Worm (Caenorhabditis elegans) whole organism, L2 larva: ENCODE results near the gene F57B9.3.
A peak's percentile ranks its signal among the peaks of the same experiment; 100 is the strongest.

Experiments
- C34F6.9 ChIP-seq: fragments of 150-350 bp; optimal IDR thresholded peaks from 2 replicates; lab custom pipeline; 2014; ENCODE audit warnings: missing biosample characterization, missing genetic modification characterization
- F13H6.1 ChIP-seq: sonication (generic microtip); optimal IDR thresholded peaks from 2 replicates; lab custom pipeline; 2016; ENCODE audit warnings: missing genetic modification characterization, missing compliant biosample characterization
- R02D3.7 ChIP-seq: fragments of 150-350 bp; optimal IDR thresholded peaks from 2 replicates; lab custom pipeline; 2014; ENCODE audit warnings: missing biosample characterization, missing genetic modification characterization
- Y55F3AM.14 ChIP-seq: fragments of 200-800 bp; sonication (Bioruptor generic); optimal IDR thresholded peaks from 2 replicates; lab custom pipeline; 2018; ENCODE audit warnings: mild to moderate bottlenecking, missing genetic modification characterization, missing compliant biosample characterization
- ZK546.5 ChIP-seq: sonication (generic microtip); optimal IDR thresholded peaks from 2 replicates; lab custom pipeline; 2017; ENCODE audit warnings: missing biosample characterization, missing genetic modification characterization
- alr-1 ChIP-seq: fragments of 150-350 bp; optimal IDR thresholded peaks from 2 replicates; lab custom pipeline; 2014; ENCODE audit warnings: missing biosample characterization, missing genetic modification characterization
- aly-2 ChIP-seq: fragments of 150-350 bp; optimal IDR thresholded peaks from 2 replicates; lab custom pipeline; 2014; ENCODE audit warnings: missing biosample characterization, missing genetic modification characterization
- ama-1 ChIP-seq: fragments of 150-350 bp; optimal IDR thresholded peaks from 2 replicates; lab custom pipeline; 2018; ENCODE audit warnings: inconsistent platforms
- blmp-1 ChIP-seq: sonication (generic microtip); optimal IDR thresholded peaks from 2 replicates; lab custom pipeline; 2017; ENCODE audit warnings: missing genetic modification characterization, mild to moderate bottlenecking, missing compliant biosample characterization, antibody characterized with exemption, moderate library complexity; ENCODE audit not compliant: insufficient read depth
- ceh-16 ChIP-seq: fragments of 150-350 bp; optimal IDR thresholded peaks from 2 replicates; lab custom pipeline; 2014; ENCODE audit warnings: missing biosample characterization, missing genetic modification characterization
- ceh-82 ChIP-seq: fragments of 150-350 bp; optimal IDR thresholded peaks from 2 replicates; lab custom pipeline; 2014; ENCODE audit warnings: missing biosample characterization, missing genetic modification characterization
- crh-2 ChIP-seq: sonication (generic microtip); optimal IDR thresholded peaks from 2 replicates; lab custom pipeline; 2017; ENCODE audit warnings: missing biosample characterization, missing genetic modification characterization
- dmd-4 ChIP-seq: sonication (generic microtip); optimal IDR thresholded peaks from 2 replicates; lab custom pipeline; 2017; ENCODE audit warnings: missing biosample characterization, missing genetic modification characterization
- egl-27 ChIP-seq: sonication (generic microtip); optimal IDR thresholded peaks from 3 replicates; lab custom pipeline; 2017; ENCODE audit warnings: missing biosample characterization, missing genetic modification reagents, missing genetic modification characterization
- elt-1 ChIP-seq: fragments of 150-350 bp; optimal IDR thresholded peaks from 2 replicates; lab custom pipeline; 2014; ENCODE audit warnings: missing biosample characterization, missing genetic modification characterization
- elt-3 ChIP-seq: sonication (generic microtip); optimal IDR thresholded peaks from 2 replicates; lab custom pipeline; 2017; ENCODE audit warnings: missing biosample characterization, missing genetic modification characterization
- fos-1 ChIP-seq: fragments of 150-350 bp; optimal IDR thresholded peaks from 2 replicates; lab custom pipeline; 2014; ENCODE audit warnings: missing biosample characterization, missing genetic modification characterization
- gmeb-1 ChIP-seq: fragments of 150-350 bp; optimal IDR thresholded peaks from 2 replicates; lab custom pipeline; 2014; ENCODE audit warnings: missing biosample characterization, missing genetic modification characterization
- lin-11 ChIP-seq: fragments of 150-350 bp; sonication (generic microtip); optimal IDR thresholded peaks from 2 replicates; lab custom pipeline; 2014; ENCODE audit warnings: missing biosample characterization, missing genetic modification characterization, inconsistent platforms, mixed read lengths
- lin-13 ChIP-seq: fragments of 150-350 bp; optimal IDR thresholded peaks from 2 replicates; lab custom pipeline; 2014; ENCODE audit warnings: missing biosample characterization, missing genetic modification reagents, missing genetic modification characterization
- lin-39 ChIP-seq: fragments of 150-350 bp; optimal IDR thresholded peaks from 2 replicates; lab custom pipeline; 2014; ENCODE audit warnings: missing biosample characterization, missing genetic modification reagents, missing genetic modification characterization
- lsy-2 ChIP-seq, 2 experiments: fragments of 150-350 bp in 1 of 2; sonication (generic microtip) in 1 of 2; optimal IDR thresholded peaks; 2 replicates each; lab custom pipeline; 2014 to 2017; ENCODE audit warnings: missing biosample characterization in 2 of 2, missing genetic modification characterization in 2 of 2
- mab-5 ChIP-seq: fragments of 150-350 bp; optimal IDR thresholded peaks from 2 replicates; lab custom pipeline; 2014; ENCODE audit warnings: missing biosample characterization, missing genetic modification characterization
- mbf-1 ChIP-seq: sonication (generic microtip); optimal IDR thresholded peaks from 2 replicates; lab custom pipeline; 2017; ENCODE audit warnings: missing biosample characterization, missing genetic modification characterization
- mdl-1 ChIP-seq, 2 experiments: fragments of 150-350 bp in 1 of 2; sonication (generic microtip) in 1 of 2; optimal IDR thresholded peaks; 2 replicates each; lab custom pipeline; 2017; ENCODE audit warnings: missing biosample characterization in 2 of 2, missing genetic modification characterization in 2 of 2
- nhr-10 ChIP-seq: sonication (generic microtip); optimal IDR thresholded peaks from 2 replicates; lab custom pipeline; 2017; ENCODE audit warnings: missing biosample characterization, missing genetic modification characterization
- nhr-11 ChIP-seq: fragments of 150-350 bp; optimal IDR thresholded peaks from 2 replicates; lab custom pipeline; 2014; ENCODE audit warnings: missing biosample characterization, missing genetic modification characterization
- nhr-12 ChIP-seq: fragments of 150-350 bp; optimal IDR thresholded peaks from 2 replicates; lab custom pipeline; 2014; ENCODE audit warnings: missing biosample characterization, missing genetic modification characterization
- nhr-129 ChIP-seq: fragments of 150-350 bp; optimal IDR thresholded peaks from 2 replicates; lab custom pipeline; 2014; ENCODE audit warnings: missing biosample characterization, missing genetic modification characterization
- nhr-21 ChIP-seq: fragments of 150-350 bp; optimal IDR thresholded peaks from 2 replicates; lab custom pipeline; 2014; ENCODE audit warnings: missing biosample characterization, missing genetic modification characterization
- nhr-23 ChIP-seq: fragments of 150-350 bp; optimal IDR thresholded peaks from 2 replicates; lab custom pipeline; 2014; ENCODE audit warnings: missing biosample characterization, missing genetic modification reagents, missing genetic modification characterization
- nhr-237 ChIP-seq: fragments of 150-350 bp; optimal IDR thresholded peaks from 2 replicates; lab custom pipeline; 2014; ENCODE audit warnings: missing biosample characterization, missing genetic modification characterization
- nhr-25 ChIP-seq: fragments of 150-350 bp; sonication (generic microtip); optimal IDR thresholded peaks from 3 replicates; lab custom pipeline; 2014; ENCODE audit warnings: missing biosample characterization, missing genetic modification characterization
- nhr-6 ChIP-seq: fragments of 150-350 bp; optimal IDR thresholded peaks from 2 replicates; lab custom pipeline; 2014; ENCODE audit warnings: missing biosample characterization, missing genetic modification characterization
- nhr-77 ChIP-seq: fragments of 150-350 bp; optimal IDR thresholded peaks from 2 replicates; lab custom pipeline; 2014; ENCODE audit warnings: missing biosample characterization, missing genetic modification characterization
- peb-1 ChIP-seq: fragments of 150-350 bp; optimal IDR thresholded peaks from 2 replicates; lab custom pipeline; 2014; ENCODE audit warnings: missing biosample characterization, missing genetic modification characterization
- sem-4 ChIP-seq: fragments of 150-350 bp; optimal IDR thresholded peaks from 2 replicates; lab custom pipeline; 2014; ENCODE audit warnings: missing biosample characterization, missing genetic modification reagents, missing genetic modification characterization
- skn-1 ChIP-seq: sonication (generic microtip); optimal IDR thresholded peaks from 2 replicates; lab custom pipeline; 2017; ENCODE audit warnings: missing biosample characterization, missing genetic modification characterization
- sma-3 ChIP-seq: sonication (generic microtip); optimal IDR thresholded peaks from 2 replicates; lab custom pipeline; 2016; ENCODE audit warnings: missing genetic modification reagents, missing genetic modification characterization, missing compliant biosample characterization
- sma-9 ChIP-seq, 2 experiments: fragments of 150-350 bp in 1 of 2; sonication (generic microtip) in 1 of 2; optimal IDR thresholded peaks; 2 replicates each; lab custom pipeline; 2014 to 2016; ENCODE audit warnings: missing genetic modification characterization in 2 of 2, mild to moderate bottlenecking in 1 of 2, missing biosample characterization in 1 of 2, missing compliant biosample characterization in 1 of 2, missing genetic modification reagents in 1 of 2, moderate library complexity in 1 of 2
- snpc-4 ChIP-seq: fragments of 150-350 bp; optimal IDR thresholded peaks from 2 replicates; lab custom pipeline; 2014; ENCODE audit warnings: missing biosample characterization, missing genetic modification characterization
- unc-39 ChIP-seq: fragments of 150-350 bp; optimal IDR thresholded peaks from 2 replicates; lab custom pipeline; 2014; ENCODE audit warnings: missing biosample characterization, missing genetic modification characterization
- unc-55 ChIP-seq: fragments of 150-350 bp; sonication (generic microtip); optimal IDR thresholded peaks from 3 replicates; lab custom pipeline; 2014; ENCODE audit warnings: missing biosample characterization, missing genetic modification reagents, missing genetic modification characterization
- unc-62 ChIP-seq: fragments of 150-350 bp; optimal IDR thresholded peaks from 2 replicates; lab custom pipeline; 2014; ENCODE audit warnings: missing biosample characterization, missing genetic modification reagents, missing genetic modification characterization
- zag-1 ChIP-seq: fragments of 150-350 bp; optimal IDR thresholded peaks from 2 replicates; lab custom pipeline; 2014; ENCODE audit warnings: missing biosample characterization, missing genetic modification characterization
- ztf-1 ChIP-seq: fragments of 200-800 bp; sonication (Bioruptor generic); conservative IDR thresholded peaks from 2 replicates; pipeline ENCODE4 v1.3.6; 2022; ENCODE audit warnings: missing genetic modification characterization, missing compliant biosample characterization
- ztf-11 ChIP-seq: sonication (generic microtip); optimal IDR thresholded peaks from 2 replicates; lab custom pipeline; 2017; ENCODE audit warnings: missing biosample characterization, missing genetic modification characterization
- ztf-4 ChIP-seq: fragments of 150-350 bp; optimal IDR thresholded peaks from 2 replicates; lab custom pipeline; 2014; ENCODE audit warnings: missing biosample characterization, missing genetic modification characterization

Gene F57B9.3

ce11 chrIII:6961167-6961566 is 21.5 kb downstream of the F57B9.3 start (continued):
- peak; percentile 83 for TF ChIP-seq unc-55
- no peak for TF ChIP-seq R02D3.7 (tag; lab: Kevin White, UChicago)
- no peak for TF ChIP-seq zag-1
- TF ChIP-seq nhr-6 (tag; lab: Kevin White, UChicago): no peak
- TF ChIP-seq snpc-4 (tag; lab: Kevin White, UChicago): no peak
- no peak for TF ChIP-seq lin-11
- peak; percentile 88 to 98 for TF ChIP-seq lsy-2 (tag; optimal IDR thresholded peaks at IDR 0.05; lab: Kevin White, UChicago)
- no peak for TF ChIP-seq nhr-77
- no peak for TF ChIP-seq elt-1 (tag; lab: Kevin White, UChicago)
- no peak for TF ChIP-seq lin-39 (tag; lab: Kevin White, UChicago)
- peak; percentile 55 for TF ChIP-seq gmeb-1 (tag; lab: Kevin White, UChicago)
- TF ChIP-seq sma-3 (GFP tag; lab: Kevin White, UChicago): no peak
- no peak for TF ChIP-seq peb-1 (tag; lab: Kevin White, UChicago)
- TF ChIP-seq sem-4 (tag; lab: Kevin White, UChicago): peak; percentile 8
- no peak for TF ChIP-seq ceh-16
- TF ChIP-seq nhr-11 (tag; lab: Kevin White, UChicago): no peak
- TF ChIP-seq mab-5 (tag; lab: Kevin White, UChicago): no peak
- no peak for TF ChIP-seq nhr-10

ce11 chrIII:6961937-6962504 is 22.4 kb downstream of the F57B9.3 start, which contains the start of the genes rpn-6.1 and F57B9.1:
Gene rpn-6.1, minus strand, starts transcription at chrIII:6962001.
Gene F57B9.1, plus strand, starts transcription at chrIII:6962090.
- TF ChIP-seq sma-9 (GFP tag; optimal IDR thresholded peaks at IDR 0.05; lab: Kevin White, UChicago) (peak; percentile 60), sma-9 (tag; optimal IDR thresholded peaks at IDR 0.05; lab: Kevin White, UChicago) (no peak), nhr-11 (tag; lab: Kevin White, UChicago) (no peak), nhr-21 (no peak), snpc-4 (tag; lab: Kevin White, UChicago) (no peak), C34F6.9 (tag; lab: Kevin White, UChicago) (peak; percentile 48), elt-1 (tag; lab: Kevin White, UChicago) (no peak), nhr-23 (no peak), crh-2 (tag; lab: Kevin White, UChicago) (peak; percentile 21), lin-39 (tag; lab: Kevin White, UChicago) (no peak), lin-11 (no peak), peb-1 (tag; lab: Kevin White, UChicago) (no peak), R02D3.7 (tag; lab: Kevin White, UChicago) (no peak), ztf-11 (tag; lab: Kevin White, UChicago) (no peak), mbf-1 (tag; lab: Kevin White, UChicago) (no peak), ceh-82 (no peak), zag-1 (no peak), nhr-6 (tag; lab: Kevin White, UChicago) (no peak), lsy-2 (tag; optimal IDR thresholded peaks at IDR 0.05; lab: Kevin White, UChicago) (peak in 1 of 2 experiments; percentile 62), unc-39 (tag; lab: Kevin White, UChicago) (no peak), alr-1 (tag; lab: Kevin White, UChicago) (no peak), blmp-1 (no peak), nhr-237 (tag; lab: Kevin White, UChicago) (no peak), Y55F3AM.14 (GFP tag; lab: Kevin White, UChicago) (no peak), unc-62 (GFP tag; lab: Kevin White, UChicago) (no peak), gmeb-1 (tag; lab: Kevin White, UChicago) (no peak), ceh-16 (no peak), dmd-4 (no peak), egl-27 (no peak), nhr-77 (no peak), nhr-12 (no peak), lin-13 (GFP tag; lab: Kevin White, UChicago) (no peak), nhr-25 (tag; lab: Kevin White, UChicago) (no peak), F13H6.1 (tag; lab: Kevin White, UChicago) (no peak), sem-4 (tag; lab: Kevin White, UChicago) (no peak), ztf-1 (GFP tag; lab: Robert Waterston, UW) (no peak), nhr-10 (no peak), skn-1 (tag; lab: Kevin White, UChicago) (peak; percentile 12), elt-3 (tag; lab: Kevin White, UChicago) (no peak), ztf-4 (tag; lab: Kevin White, UChicago) (no peak), sma-3 (GFP tag; lab: Kevin White, UChicago) (no peak), mdl-1 (tag; optimal IDR thresholded peaks at IDR 0.05; lab: Kevin White, UChicago) (no peak), ama-1 (lab: Kevin White, UChicago) (no peak), aly-2 (tag; lab: Kevin White, UChicago) (no peak), mab-5 (tag; lab: Kevin White, UChicago) (no peak), unc-55 (no peak), nhr-129 (tag; lab: Kevin White, UChicago) (peak; percentile 36), ZK546.5 (tag; lab: Kevin White, UChicago) (no peak), fos-1 (tag; lab: Kevin White, UChicago) (peak; percentile 82)
